Fruit fly (Drosophila melanogaster): ENCODE measurements around the gene Pif1B.

The Pif1B gene

dm6 chr3R:8801126-8801762 lies at the start of gene Pif1B, which contains the start of the genes Pif1A and CCT7:
Gene Pif1B (minus strand): TSS chr3R:8801176.
Gene Pif1A (minus strand): TSS chr3R:8801176.
Gene CCT7 (plus strand): TSS chr3R:8801564.
- TF ChIP-seq noc (tag; optimal IDR thresholded peaks at IDR 0.05) = peak; percentile 9

DNA sequence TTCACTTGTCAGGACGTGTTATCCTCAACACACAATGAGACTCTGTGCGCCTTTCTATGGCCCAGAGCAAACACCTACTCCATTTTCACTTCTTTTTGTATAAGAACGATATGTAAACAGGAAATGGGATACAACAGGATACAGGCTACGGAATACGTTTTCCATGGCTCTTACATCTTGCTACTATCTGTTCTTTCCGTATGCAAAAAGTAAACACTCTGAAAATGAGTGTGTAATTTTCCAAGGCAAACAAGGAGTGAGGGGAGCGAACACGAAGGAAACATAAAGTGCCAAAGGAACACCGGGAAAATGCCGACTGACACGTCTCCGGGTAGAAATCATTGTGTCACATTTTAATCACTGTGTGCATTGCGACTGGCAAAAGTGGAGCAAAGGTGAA lies 49.6 kb upstream of the Pif1B start:
- TF ChIP-seq noc (tag; optimal IDR thresholded peaks at IDR 0.05) = no peak

DNA sequence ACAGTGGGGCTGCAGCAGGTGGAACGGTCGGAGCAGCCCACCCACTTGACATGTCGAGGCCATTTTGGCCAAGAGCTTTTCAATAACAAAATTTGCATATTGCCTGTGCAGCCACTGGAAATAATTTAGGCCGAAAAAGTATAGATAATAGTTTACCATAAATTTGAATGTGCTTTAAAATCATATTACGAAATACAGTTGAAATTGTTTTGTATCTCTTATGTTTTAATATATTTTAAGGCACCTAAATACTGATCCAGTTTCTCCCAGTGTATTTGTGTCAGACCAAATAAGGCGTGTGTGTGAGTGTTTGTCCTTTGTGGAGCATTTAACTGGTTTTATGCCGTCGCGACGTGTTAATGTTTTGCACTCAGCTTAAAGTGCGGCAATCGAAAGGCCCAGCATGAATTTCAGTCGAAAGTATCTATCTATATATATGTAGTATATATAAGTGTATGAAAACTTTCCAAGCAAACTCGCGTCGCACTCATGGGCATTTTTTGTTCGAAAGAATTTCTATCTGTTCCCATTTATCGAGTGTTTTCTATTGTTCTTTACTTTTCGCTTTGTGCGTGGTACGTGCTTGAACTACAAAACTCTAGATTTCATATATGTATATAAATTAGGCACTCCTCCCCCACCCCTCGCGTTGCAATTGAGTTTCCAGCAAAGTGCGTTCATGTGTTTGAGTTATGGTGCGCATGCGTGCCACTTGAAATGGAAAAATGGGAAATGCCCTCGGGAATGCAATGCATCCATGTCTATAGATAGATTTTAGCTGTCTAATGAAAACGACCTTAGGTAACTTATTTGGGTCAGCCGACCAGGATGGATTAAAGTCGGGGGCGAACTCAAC lies 48.6 kb upstream of the Pif1B start:
- no peak for TF ChIP-seq noc (tag; optimal IDR thresholded peaks at IDR 0.05)

- TF ChIP-seq noc (tag; optimal IDR thresholded peaks at IDR 0.05) = no peak
These were observed 47.2 kb upstream of the Pif1B start for dm6 chr3R:8848190-8848589.

DNA sequence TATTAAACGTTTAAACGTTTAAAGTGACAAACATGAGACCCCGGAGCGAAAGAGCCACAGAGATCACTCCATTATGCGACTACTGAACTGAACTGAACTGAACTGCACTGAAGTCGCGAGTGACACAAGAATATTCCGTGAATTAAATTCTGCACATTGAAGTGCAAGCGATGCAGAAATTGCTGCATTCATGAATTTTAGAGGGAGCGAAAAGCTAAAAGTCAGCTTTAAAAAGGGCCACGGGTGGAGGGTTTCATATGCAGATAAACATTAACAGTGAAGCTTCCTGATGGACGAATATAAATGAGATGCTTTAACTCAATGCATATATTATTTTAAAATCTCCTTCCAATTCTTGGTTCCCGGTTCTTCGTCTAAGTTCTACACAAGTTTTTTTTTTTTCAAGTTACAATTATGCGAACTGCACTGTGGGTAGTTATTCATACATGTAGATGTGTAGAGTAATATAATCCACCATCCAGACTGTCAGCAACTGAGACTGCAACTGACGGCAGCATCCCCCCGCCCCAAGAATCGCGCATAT lies 46.2 kb upstream of the Pif1B start:
- no peak for TF ChIP-seq noc (tag; optimal IDR thresholded peaks at IDR 0.05)

dm6 chr3R:8846154-8846648 lies 45.2 kb upstream of the Pif1B start:
- TF ChIP-seq noc (tag; optimal IDR thresholded peaks at IDR 0.05) = peak; percentile 42

DNA sequence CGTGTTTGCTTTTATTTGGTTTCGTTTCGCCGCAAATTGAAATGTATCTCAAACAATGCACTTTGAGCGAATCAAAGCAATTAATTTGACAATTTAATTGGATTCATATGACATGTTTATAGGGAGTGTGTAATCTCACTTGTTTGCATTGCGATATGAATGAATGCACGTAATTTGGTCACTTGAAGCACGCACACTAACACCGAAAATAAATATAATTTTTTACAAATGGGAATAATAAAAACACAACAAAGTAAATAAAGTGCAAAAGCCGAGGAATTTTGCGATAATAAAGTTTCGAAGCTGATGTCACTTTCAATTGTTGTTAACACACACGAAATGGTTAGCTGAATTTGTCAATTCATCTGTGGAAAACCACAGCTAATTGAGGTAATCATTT lies 44.0 kb upstream of the Pif1B start:
- no peak for TF ChIP-seq noc (tag; optimal IDR thresholded peaks at IDR 0.05)

DNA sequence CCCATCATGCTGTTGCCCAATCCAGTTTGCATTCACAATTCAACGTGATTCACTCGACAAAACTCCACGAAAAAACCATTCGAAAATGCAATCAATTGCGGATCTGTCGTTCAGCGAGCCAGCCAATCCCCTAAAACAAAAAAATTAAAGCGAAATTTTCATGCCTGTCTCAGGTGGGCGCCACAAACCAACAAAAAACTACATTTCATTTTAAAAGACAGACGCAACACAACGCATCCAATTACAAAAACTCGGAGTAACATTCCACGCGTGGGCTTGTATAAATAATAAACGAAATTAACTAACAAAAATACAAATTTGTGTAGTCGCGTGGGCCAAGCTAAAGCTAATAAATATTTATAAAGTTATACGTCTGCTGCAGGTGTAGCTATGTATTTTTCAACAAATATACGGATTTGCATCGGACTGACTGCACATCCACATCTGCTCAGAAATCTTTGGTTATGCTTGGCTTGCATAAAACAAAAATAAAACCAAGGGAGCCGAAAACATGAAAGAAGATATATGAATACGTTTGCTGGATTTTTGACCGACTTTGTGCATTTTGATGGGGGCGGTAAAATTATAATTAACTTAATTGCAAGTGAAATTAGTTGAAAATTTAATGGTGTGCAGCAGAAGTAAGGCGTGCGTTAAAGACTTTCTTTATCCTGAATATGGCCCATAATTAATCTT lies 43.1 kb upstream of the Pif1B start:
- no peak for TF ChIP-seq noc (tag; optimal IDR thresholded peaks at IDR 0.05)

DNA sequence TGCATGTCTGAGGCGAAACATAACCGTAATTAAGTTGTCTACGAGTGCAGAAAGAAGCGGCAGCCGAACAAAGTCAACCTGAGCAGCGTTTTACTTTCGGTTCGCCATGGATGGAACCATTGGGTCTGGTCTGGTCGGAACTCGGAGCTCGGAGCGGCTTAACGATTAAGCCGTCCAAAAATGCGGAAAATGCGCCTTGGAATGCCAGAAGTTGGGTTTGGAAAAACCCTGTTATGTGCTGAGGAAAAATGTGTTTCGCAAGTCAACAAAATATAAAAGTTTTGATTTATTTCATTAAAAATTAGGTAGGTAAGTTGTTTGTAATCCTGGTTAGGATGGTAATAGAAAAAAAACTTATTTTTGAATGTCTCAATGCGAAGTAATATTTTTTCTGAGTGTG lies 40.6 kb upstream of the Pif1B start:
- TF ChIP-seq noc (tag; optimal IDR thresholded peaks at IDR 0.05) = no peak

DNA sequence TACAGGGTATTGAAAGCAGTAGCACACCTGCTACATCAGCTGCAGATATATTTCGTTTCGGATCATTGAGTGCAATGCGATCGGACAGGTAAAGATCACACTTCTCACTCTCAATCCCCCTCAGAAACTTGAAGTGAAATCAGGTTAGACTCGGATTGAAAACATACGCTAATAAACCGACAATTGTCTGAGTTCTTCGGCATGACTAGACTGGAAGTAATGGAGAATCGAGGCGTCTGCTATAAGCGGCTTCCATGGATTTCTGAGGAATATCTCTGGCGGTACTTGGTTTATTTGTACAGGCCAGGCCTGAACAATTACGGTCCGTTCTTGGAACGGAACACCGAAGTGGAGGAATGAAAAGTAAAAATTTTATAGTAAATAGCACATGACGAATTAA lies 40.1 kb upstream of the Pif1B start:
- TF ChIP-seq noc (tag; optimal IDR thresholded peaks at IDR 0.05) = no peak

DNA sequence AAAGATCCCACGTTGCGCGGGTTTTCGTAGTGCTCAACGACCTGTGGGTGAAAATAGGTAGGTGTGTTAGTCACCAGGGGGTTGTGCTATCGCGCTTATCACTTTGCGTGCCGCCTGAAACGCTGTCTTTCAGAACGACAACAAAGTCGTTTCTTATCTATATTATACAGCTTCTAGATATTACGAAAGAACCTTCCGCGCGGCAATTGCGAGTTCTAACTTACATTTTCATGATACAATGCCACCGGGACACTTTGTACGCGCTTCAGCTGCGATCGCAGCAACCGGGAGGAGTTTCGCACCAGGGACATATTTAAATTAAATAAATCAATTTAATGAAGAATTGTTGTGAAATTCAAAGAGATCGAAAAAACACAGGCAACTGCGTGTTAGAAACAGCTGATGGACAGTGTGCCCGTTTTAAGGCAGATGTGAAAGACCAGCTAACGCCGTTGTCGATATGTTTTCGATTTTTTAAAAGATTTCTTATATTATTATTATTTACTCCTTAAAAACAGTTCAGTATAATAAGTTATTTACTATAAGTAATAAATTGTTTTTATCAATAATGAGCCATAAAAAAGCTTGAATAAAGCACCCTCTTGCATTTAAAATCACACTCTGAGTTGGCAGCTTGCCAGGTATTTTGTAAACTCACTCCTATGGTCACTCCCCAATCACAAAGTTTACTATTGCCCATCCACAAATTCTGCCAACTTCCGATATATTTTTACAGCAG lies 23.0 kb upstream of the Pif1B start, which contains the start of the genes IscU and CG8379:
Gene IscU, minus strand, starts transcription at position 417 of the 739 bp plus-strand sequence.
Gene CG8379, plus strand, starts transcription at position 651 of the 739 bp plus-strand sequence.
- TF ChIP-seq noc (tag; optimal IDR thresholded peaks at IDR 0.05) = no peak

dm6 chr3R:8822919-8823318 lies 21.9 kb upstream of the Pif1B start:
- no peak for TF ChIP-seq noc (tag; optimal IDR thresholded peaks at IDR 0.05)

- peak; percentile 52 for TF ChIP-seq noc (tag; optimal IDR thresholded peaks at IDR 0.05)
These were observed 20.6 kb upstream of the Pif1B start, which contains the start of gene CG8369 for dm6 chr3R:8821623-8822022. Gene CG8369 (plus strand): TSS chr3R:8822008.

DNA sequence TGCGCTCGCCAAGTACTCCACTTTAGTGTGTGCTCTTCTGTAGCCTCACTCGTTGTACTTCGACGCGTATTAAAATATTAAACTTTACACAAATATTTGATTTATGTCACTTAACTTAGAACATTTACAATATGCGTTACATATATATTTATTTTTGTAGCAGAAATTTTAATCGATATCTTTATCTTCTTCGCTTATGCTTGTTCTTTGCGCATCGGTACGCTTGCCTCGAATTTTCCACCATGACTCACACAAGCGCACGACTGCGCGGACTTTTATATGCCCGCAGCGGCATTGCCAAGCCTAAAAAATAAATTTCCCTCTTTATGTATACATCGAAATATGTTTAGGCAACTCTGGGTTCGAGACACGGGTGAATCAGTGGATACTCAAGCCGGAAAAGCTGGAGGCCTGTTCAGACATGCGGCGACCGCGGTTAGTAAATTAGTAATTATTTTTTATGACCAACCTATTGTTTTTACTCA lies 19.5 kb upstream of the Pif1B start, which contains the start of gene aqz:
Gene aqz, minus strand, starts transcription at position 255 of the 485 bp plus-strand sequence.
- TF ChIP-seq noc (tag; optimal IDR thresholded peaks at IDR 0.05) = peak; percentile 57

DNA sequence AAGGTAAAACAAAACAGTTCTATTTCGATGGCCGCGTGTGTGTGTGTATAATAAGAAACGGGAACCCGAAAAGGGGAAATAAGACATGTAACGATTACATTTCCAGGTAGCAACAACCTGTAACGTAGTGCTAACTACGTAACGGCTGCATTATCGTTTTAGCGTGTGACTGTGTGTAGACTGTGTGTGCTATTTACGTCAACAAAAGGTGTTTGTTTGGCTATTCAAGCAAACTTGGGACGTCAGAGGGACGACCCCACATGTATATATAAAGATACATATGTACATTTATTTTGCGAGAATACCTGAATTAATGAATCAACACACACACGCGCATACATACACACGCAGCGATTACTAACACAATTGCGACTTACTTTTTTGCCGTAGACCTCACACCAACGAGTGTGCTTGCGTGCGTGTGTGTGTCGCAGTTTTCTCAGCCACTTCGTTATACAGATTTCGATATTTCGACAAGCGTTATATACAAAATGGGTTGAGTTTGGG lies 18.6 kb upstream of the Pif1B start:
- TF ChIP-seq noc (tag; optimal IDR thresholded peaks at IDR 0.05) = peak; percentile 22

Measured in whole organism, larva.